Worm (Caenorhabditis elegans): ENCODE results near the gene C08F1.6.

ce11 chrII:1806358-1806757, 18.4 kb upstream of the C08F1.6 start, which contains the start of gene C08F1.12:
- no peak for TF ChIP-seq ztf-11 (tag; optimal IDR thresholded peaks at IDR 0.05)
- no peak for TF ChIP-seq aly-2 (tag; optimal IDR thresholded peaks at IDR 0.05)
- no peak for TF ChIP-seq snu-23 (GFP tag; optimal IDR thresholded peaks at IDR 0.05)
- no peak for TF ChIP-seq nhr-20 (tag; optimal IDR thresholded peaks at IDR 0.05)
- TF ChIP-seq tlp-1 (tag; optimal IDR thresholded peaks at IDR 0.05): no peak
- TF ChIP-seq nhr-237 (tag; optimal IDR thresholded peaks at IDR 0.05): no peak
- TF ChIP-seq lin-39 (tag; optimal IDR thresholded peaks at IDR 0.05): no peak

Data from whole organism, L1 larva.